Worm (Caenorhabditis elegans): ENCODE measurements around the gene F32H5.1.

DNA sequence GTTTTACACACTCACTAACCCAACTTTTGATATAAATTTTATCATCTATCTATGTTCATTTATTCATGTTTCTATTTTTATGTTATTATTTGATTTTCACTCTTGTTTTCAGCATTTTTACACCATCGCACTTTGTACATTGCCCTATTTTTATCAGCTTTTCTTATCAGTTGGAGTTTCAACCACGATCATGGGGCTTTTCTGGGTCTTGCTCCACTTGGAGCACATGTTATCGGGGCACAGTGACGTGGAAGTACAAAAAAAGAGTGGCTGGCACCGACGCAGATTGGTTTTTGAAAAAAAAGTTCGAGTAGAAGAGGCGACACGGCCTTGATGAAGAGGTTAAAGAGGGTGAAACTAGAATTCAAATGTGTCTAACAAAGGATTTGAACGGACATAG is 19.3 kb upstream of the F32H5.1 start:
- no peak for TF ChIP-seq madf-10 (tag; optimal IDR thresholded peaks at IDR 0.05)
- TF ChIP-seq zfh-2 (GFP tag; conservative IDR thresholded peaks at IDR 0.05) = no peak
- TF ChIP-seq nfya-1 (tag; optimal IDR thresholded peaks at IDR 0.05; ENCODE audit: borderline replicate concordance, insufficient read depth) = no peak
- TF ChIP-seq B0336.3 (GFP tag; IDR thresholded peaks at IDR 0.05) = no peak
